Fruit fly (Drosophila melanogaster) whole organism, embryonic: ENCODE results near the gene Wwox.

Experiments used
- BtbVII ChIP-seq: fragments of 200-800 bp; sonication (Bioruptor generic); optimal IDR thresholded peaks from 3 replicates; lab custom pipeline; 2017; ENCODE audit warnings: missing biosample characterization, mild to moderate bottlenecking, missing genetic modification characterization
- CG10959 ChIP-seq: fragments of 200-800 bp; sonication (Bioruptor generic); IDR thresholded peaks from 2 replicates; pipeline ENCODE4 v1.3.6; 2022; ENCODE audit warnings: missing biosample characterization, missing genetic modification characterization
- CG10979 ChIP-seq: fragments of 200-800 bp; sonication (Bioruptor generic); optimal IDR thresholded peaks from 2 replicates; lab custom pipeline; 2018; ENCODE audit warnings: missing biosample characterization, mild to moderate bottlenecking, missing genetic modification characterization, moderate library complexity
- CG11093 ChIP-seq: fragments of 200-800 bp; sonication (Bioruptor generic); IDR thresholded peaks from 3 replicates; pipeline ENCODE4 v1.3.6; 2022; ENCODE audit warnings: missing biosample characterization, missing genetic modification characterization
- CG11398 ChIP-seq: fragments of 200-800 bp; sonication (Bioruptor generic); optimal IDR thresholded peaks from 2 replicates; lab custom pipeline; 2016; ENCODE audit warnings: missing biosample characterization, missing genetic modification characterization
- CG12744 ChIP-seq: fragments of 200-800 bp; sonication (Bioruptor generic); optimal IDR thresholded peaks from 2 replicates; lab custom pipeline; 2016; ENCODE audit warnings: missing biosample characterization, missing genetic modification characterization
- CG14965 ChIP-seq: fragments of 200-800 bp; sonication (Bioruptor generic); optimal IDR thresholded peaks from 2 replicates; lab custom pipeline; 2016; ENCODE audit warnings: missing biosample characterization, missing genetic modification characterization, borderline replicate concordance
- CG15011 ChIP-seq: fragments of 200-800 bp; sonication (Bioruptor generic); optimal IDR thresholded peaks from 3 replicates; lab custom pipeline; 2018; ENCODE audit warnings: missing biosample characterization, mild to moderate bottlenecking, missing genetic modification characterization
- CG2875 ChIP-seq: fragments of 200-800 bp; sonication (Bioruptor generic); optimal IDR thresholded peaks from 2 replicates; lab custom pipeline; 2017; ENCODE audit warnings: missing biosample characterization, mild to moderate bottlenecking, missing genetic modification characterization, missing genetic modification reagents
- CG7372 ChIP-seq: fragments of 200-800 bp; sonication (Bioruptor generic); IDR thresholded peaks from 2 replicates; pipeline ENCODE4 v1.3.6; 2022; ENCODE audit warnings: missing biosample characterization, missing genetic modification characterization
- CG7928 ChIP-seq: fragments of 200-800 bp; sonication (Bioruptor generic); optimal IDR thresholded peaks from 2 replicates; lab custom pipeline; 2017; ENCODE audit warnings: missing biosample characterization, mild to moderate bottlenecking, missing genetic modification characterization
- CG7963 ChIP-seq: fragments of 200-800 bp; sonication (Bioruptor generic); IDR thresholded peaks from 3 replicates; pipeline ENCODE4 v1.3.6; 2022; ENCODE audit warnings: missing biosample characterization, missing genetic modification characterization; ENCODE audit not compliant: partially characterized antibody
- CG7987 ChIP-seq: fragments of 200-800 bp; sonication (Bioruptor generic); optimal IDR thresholded peaks from 2 replicates; lab custom pipeline; 2018; ENCODE audit warnings: missing biosample characterization, mild to moderate bottlenecking, missing genetic modification characterization, moderate library complexity
- CG8359 ChIP-seq: fragments of 200-800 bp; sonication (Bioruptor generic); optimal IDR thresholded peaks from 2 replicates; lab custom pipeline; 2017; ENCODE audit warnings: missing biosample characterization, mild to moderate bottlenecking, missing genetic modification characterization, borderline replicate concordance
- CG8388 ChIP-seq: fragments of 200-800 bp; sonication (Bioruptor generic); optimal IDR thresholded peaks from 2 replicates; lab custom pipeline; 2019; ENCODE audit warnings: missing biosample characterization, mild to moderate bottlenecking, missing genetic modification characterization, moderate library complexity
- D19A ChIP-seq: fragments of 200-800 bp; optimal IDR thresholded peaks from 3 replicates; lab custom pipeline; 2019; ENCODE audit warnings: missing biosample characterization, mild to moderate bottlenecking, missing genetic modification characterization, moderate library complexity
- Doc3 ChIP-seq: fragments of 200-800 bp; sonication (Bioruptor generic); IDR thresholded peaks from 3 replicates; pipeline ENCODE4 v1.3.6; 2022; ENCODE audit warnings: missing biosample characterization, missing genetic modification characterization; ENCODE audit not compliant: partially characterized antibody
- Dp ChIP-seq: fragments of 200-800 bp; sonication (Bioruptor generic); optimal IDR thresholded peaks from 2 replicates; lab custom pipeline; 2018; ENCODE audit warnings: missing biosample characterization, mild to moderate bottlenecking, missing genetic modification characterization, moderate library complexity
- Ets97D ChIP-seq: fragments of 200-800 bp; sonication (Bioruptor generic); optimal IDR thresholded peaks from 3 replicates; lab custom pipeline; 2016; ENCODE audit warnings: missing biosample characterization, missing genetic modification characterization
- H15 ChIP-seq: fragments of 200-800 bp; sonication (Bioruptor generic); IDR thresholded peaks from 3 replicates; pipeline ENCODE4 v1.3.6; 2022; ENCODE audit warnings: missing biosample characterization, missing genetic modification characterization
- HHEX ChIP-seq: fragments of 200-800 bp; sonication (Bioruptor generic); optimal IDR thresholded peaks from 3 replicates; lab custom pipeline; 2017; ENCODE audit warnings: missing biosample characterization, mild to moderate bottlenecking, missing genetic modification characterization, missing genetic modification reagents
- HmgD ChIP-seq: fragments of 200-800 bp; sonication (Bioruptor generic); optimal IDR thresholded peaks from 3 replicates; lab custom pipeline; 2016; ENCODE audit warnings: missing biosample characterization, missing genetic modification characterization
- HmgZ ChIP-seq: fragments of 200-800 bp; sonication (Bioruptor generic); optimal IDR thresholded peaks from 2 replicates; lab custom pipeline; 2018; ENCODE audit warnings: missing biosample characterization, mild to moderate bottlenecking, missing genetic modification characterization
- Hr3 ChIP-seq: fragments of 200-800 bp; sonication (Bioruptor generic); optimal IDR thresholded peaks from 3 replicates; lab custom pipeline; 2016; ENCODE audit warnings: missing biosample characterization, missing genetic modification characterization
- Lim3 ChIP-seq: fragments of 200-800 bp; sonication (Bioruptor generic); IDR thresholded peaks from 2 replicates; pipeline ENCODE4 v1.3.6; 2022; ENCODE audit warnings: missing biosample characterization, missing genetic modification characterization
- NC2β ChIP-seq: fragments of 200-800 bp; sonication (Bioruptor generic); optimal IDR thresholded peaks from 2 replicates; lab custom pipeline; 2016; ENCODE audit warnings: missing biosample characterization, missing genetic modification characterization
- NFAT ChIP-seq: fragments of 200-800 bp; sonication (Bioruptor generic); IDR thresholded peaks from 2 replicates; pipeline ENCODE4 v1.3.6; 2022; ENCODE audit warnings: missing biosample characterization, missing genetic modification characterization
- Neu2 ChIP-seq: fragments of 200-800 bp; sonication (Bioruptor generic); optimal IDR thresholded peaks from 3 replicates; lab custom pipeline; 2016; ENCODE audit warnings: missing biosample characterization, missing genetic modification characterization, borderline replicate concordance
- PHDP ChIP-seq: fragments of 200-800 bp; sonication (Bioruptor generic); optimal IDR thresholded peaks from 3 replicates; lab custom pipeline; 2018; ENCODE audit warnings: missing biosample characterization, mild to moderate bottlenecking, missing genetic modification characterization, moderate library complexity
- Rx ChIP-seq: fragments of 200-800 bp; sonication (Bioruptor generic); IDR thresholded peaks from 2 replicates; pipeline ENCODE4 v1.3.6; 2022; ENCODE audit warnings: missing biosample characterization, missing genetic modification characterization
- Spps ChIP-seq: fragments of 200-800 bp; sonication (Bioruptor generic); optimal IDR thresholded peaks from 2 replicates; lab custom pipeline; 2018; ENCODE audit warnings: missing biosample characterization, mild to moderate bottlenecking, missing genetic modification characterization
- Xbp1 ChIP-seq: fragments of 200-800 bp; sonication (Bioruptor generic); optimal IDR thresholded peaks from 3 replicates; lab custom pipeline; 2016; ENCODE audit warnings: missing biosample characterization, mild to moderate bottlenecking, missing genetic modification characterization
- abd-A ChIP-seq: fragments of 200-800 bp; sonication (Bioruptor generic); optimal IDR thresholded peaks from 3 replicates; lab custom pipeline; 2019; ENCODE audit warnings: missing biosample characterization, mild to moderate bottlenecking, missing genetic modification characterization, moderate library complexity
- ato ChIP-seq: fragments of 200-800 bp; sonication (Bioruptor generic); IDR thresholded peaks from 2 replicates; pipeline ENCODE4 v1.3.6; 2022; ENCODE audit warnings: missing biosample characterization, missing genetic modification characterization; ENCODE audit not compliant: partially characterized antibody
- caup ChIP-seq: fragments of 200-800 bp; sonication (Bioruptor generic); optimal IDR thresholded peaks from 3 replicates; lab custom pipeline; 2017; ENCODE audit warnings: missing biosample characterization, mild to moderate bottlenecking, missing genetic modification characterization, moderate library complexity; ENCODE audit not compliant: severe bottlenecking
- cwo ChIP-seq: fragments of 200-800 bp; sonication (Bioruptor generic); optimal IDR thresholded peaks from 3 replicates; lab custom pipeline; 2017; ENCODE audit warnings: missing biosample characterization, missing genetic modification characterization, mild to moderate bottlenecking, moderate library complexity, missing genetic modification reagents
- disco-r ChIP-seq: fragments of 200-800 bp; sonication (Bioruptor generic); optimal IDR thresholded peaks from 2 replicates; lab custom pipeline; 2016; ENCODE audit warnings: missing biosample characterization, missing genetic modification characterization
- exex ChIP-seq: fragments of 200-800 bp; sonication (Bioruptor generic); optimal IDR thresholded peaks from 4 replicates; lab custom pipeline; 2018; ENCODE audit warnings: missing biosample characterization, mild to moderate bottlenecking, missing genetic modification characterization, moderate library complexity
- gcm ChIP-seq: fragments of 200-800 bp; sonication (Bioruptor generic); optimal IDR thresholded peaks from 2 replicates; lab custom pipeline; 2019; ENCODE audit warnings: missing biosample characterization, mild to moderate bottlenecking, missing genetic modification characterization, moderate library complexity
- her ChIP-seq: fragments of 200-800 bp; sonication (Bioruptor generic); optimal IDR thresholded peaks from 2 replicates; lab custom pipeline; 2016; ENCODE audit warnings: missing biosample characterization, missing genetic modification characterization
- inv ChIP-seq: fragments of 200-800 bp; sonication (Bioruptor generic); IDR thresholded peaks from 2 replicates; pipeline ENCODE4 v1.3.6; 2022; ENCODE audit warnings: missing biosample characterization, missing genetic modification characterization; ENCODE audit not compliant: partially characterized antibody
- lbe ChIP-seq: fragments of 200-800 bp; sonication (Bioruptor generic); optimal IDR thresholded peaks from 2 replicates; lab custom pipeline; 2016; ENCODE audit warnings: missing biosample characterization, mild to moderate bottlenecking, missing genetic modification characterization
- maf-S ChIP-seq: fragments of 200-800 bp; sonication (Bioruptor generic); optimal IDR thresholded peaks from 2 replicates; lab custom pipeline; 2016; ENCODE audit warnings: missing biosample characterization, missing genetic modification characterization
- pho ChIP-seq: fragments of 200-800 bp; sonication (Bioruptor generic); optimal IDR thresholded peaks from 2 replicates; lab custom pipeline; 2016; ENCODE audit warnings: missing biosample characterization, missing genetic modification characterization
- ranshi ChIP-seq: fragments of 200-800 bp; sonication (Bioruptor generic); IDR thresholded peaks from 2 replicates; pipeline ENCODE4 v1.3.6; 2022; ENCODE audit warnings: missing biosample characterization, missing genetic modification characterization
- tio ChIP-seq: fragments of 200-800 bp; sonication (Bioruptor generic); optimal IDR thresholded peaks from 2 replicates; lab custom pipeline; 2017; ENCODE audit warnings: missing biosample characterization, missing genetic modification characterization, inconsistent platforms
- trem ChIP-seq: fragments of 200-800 bp; optimal IDR thresholded peaks from 3 replicates; lab custom pipeline; 2019; ENCODE audit warnings: missing biosample characterization, mild to moderate bottlenecking, missing genetic modification characterization, moderate library complexity
- unc-4 ChIP-seq: fragments of 200-800 bp; sonication (Bioruptor generic); IDR thresholded peaks from 2 replicates; pipeline ENCODE4 v1.3.6; 2022; ENCODE audit warnings: missing biosample characterization, missing genetic modification characterization; ENCODE audit not compliant: partially characterized antibody
- usp ChIP-seq: fragments of >200 bp; optimal IDR thresholded peaks from 2 replicates; lab custom pipeline; 2017; ENCODE audit warnings: missing biosample characterization, missing genetic modification characterization
- vnd ChIP-seq: fragments of 200-800 bp; sonication (Bioruptor generic); IDR thresholded peaks from 3 replicates; pipeline ENCODE4 v1.3.6; 2022; ENCODE audit warnings: missing biosample characterization, missing genetic modification characterization; ENCODE audit not compliant: partially characterized antibody

Wwox gene

DNA sequence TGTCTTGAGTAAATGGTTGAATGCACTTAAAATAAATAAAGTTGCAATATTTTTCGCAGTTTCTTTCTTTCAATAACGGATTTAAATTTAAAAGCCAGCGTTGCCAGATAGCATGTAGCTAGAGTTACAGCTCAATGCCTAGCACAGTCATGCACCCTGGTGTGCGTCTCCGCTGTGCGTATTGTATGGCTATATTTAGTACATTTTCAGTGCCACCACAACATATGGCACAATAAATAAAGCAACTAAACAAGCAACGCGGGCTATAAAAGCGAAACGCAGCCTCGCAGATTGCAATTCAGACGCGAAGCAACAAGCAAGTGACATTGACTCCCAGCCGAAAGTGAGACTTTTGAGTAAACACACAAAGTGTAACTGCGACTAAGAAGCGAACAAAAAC, 5.4 kb downstream of the Wwox start, which contains the start of gene Sirup (continued):
- TF ChIP-seq CG8359 (GFP tag; lab: Kevin White, UChicago) (no peak), unc-4 (peak; percentile 39), CG7928 (GFP tag; lab: Kevin White, UChicago) (no peak), Neu2 (GFP tag; lab: Kevin White, UChicago) (no peak), CG8388 (GFP tag; lab: Kevin White, UChicago) (no peak), CG7372 (GFP tag; lab: Robert Waterston, UW) (peak; percentile 40; the same call in 1 of the 2 replicates), CG11093 (GFP tag; lab: Robert Waterston, UW) (no peak), Dp (GFP tag; lab: Kevin White, UChicago) (peak; percentile 81), CG11398 (no peak), CG12744 (GFP tag; lab: Kevin White, UChicago) (no peak), Rx (GFP tag; lab: Robert Waterston, UW) (no peak), Spps (tag; lab: Kevin White, UChicago) (no peak), CG7987 (GFP tag; lab: Kevin White, UChicago) (no peak), NC2β (peak; percentile 18), CG15011 (GFP tag; lab: Kevin White, UChicago) (no peak), maf-S (no peak), abd-A (tag; lab: Kevin White, UChicago) (peak; percentile 77), lbe (GFP tag; lab: Kevin White, UChicago) (no peak), Xbp1 (GFP tag; lab: Kevin White, UChicago) (no peak), NFAT (GFP tag; lab: Robert Waterston, UW) (no peak), her (GFP tag; lab: Kevin White, UChicago) (no peak), CG10959 (GFP tag; lab: Robert Waterston, UW) (0 out of 2 replicates have a peak, but pooled peaks have one; percentile 28), ato (GFP tag; lab: Robert Waterston, UW) (no peak), caup (GFP tag; lab: Kevin White, UChicago) (no peak), BtbVII (GFP tag; lab: Kevin White, UChicago) (no peak), cwo (GFP tag; lab: Kevin White, UChicago) (no peak), HmgZ (tag; lab: Kevin White, UChicago) (peak; percentile 52), CG2875 (no peak), HmgD (GFP tag; lab: Kevin White, UChicago) (no peak), gcm (GFP tag; lab: Kevin White, UChicago) (peak; percentile 3), tio (GFP tag; lab: Kevin White, UChicago) (no peak), exex (no peak), Ets97D (GFP tag; lab: Kevin White, UChicago) (peak; percentile 76), H15 (GFP tag; lab: Robert Waterston, UW) (no peak), disco-r (GFP tag; lab: Kevin White, UChicago) (no peak), Doc3 (GFP tag; lab: Robert Waterston, UW) (no peak), CG14965 (GFP tag; lab: Kevin White, UChicago) (no peak), vnd (no peak), HHEX (GFP tag; lab: Kevin White, UChicago) (no peak), PHDP (tag; lab: Kevin White, UChicago) (no peak), Lim3 (no peak), ranshi (no peak), trem (tag; lab: Kevin White, UChicago) (peak; percentile 54), inv (GFP tag; lab: Robert Waterston, UW) (no peak), Hr3 (GFP tag; lab: Kevin White, UChicago) (no peak), pho (GFP tag; lab: Kevin White, UChicago) (no peak), CG7963 (GFP tag; lab: Robert Waterston, UW) (no peak), usp (GFP tag; lab: Kevin White, UChicago) (no peak), D19A (no peak), CG10979 (tag; lab: Kevin White, UChicago) (no peak)
